Fruit fly (Drosophila melanogaster): ENCODE measurements around the gene CG2246.

Gene CG2246

dm6 chr3R:30550044-30550443 lies 51.2 kb downstream of the CG2246 start (continued):
- TF ChIP-seq ftz-f1 (GFP tag; optimal IDR thresholded peaks at IDR 0.05) (no peak), MTF-1 (GFP tag; optimal IDR thresholded peaks at IDR 0.05; ENCODE audit: borderline replicate concordance) (no peak), Jarid2 (GFP tag; optimal IDR thresholded peaks at IDR 0.05) (no peak), gfzf (GFP tag; optimal IDR thresholded peaks at IDR 0.05) (no peak), crol (GFP tag; IDR thresholded peaks at IDR 0.05) (no peak), CG14441 (GFP tag; IDR thresholded peaks at IDR 0.05) (no peak), ind (GFP tag; optimal IDR thresholded peaks at IDR 0.05) (no peak), Dref (GFP tag; IDR thresholded peaks at IDR 0.05) (no peak), CG6765 (GFP tag; optimal IDR thresholded peaks at IDR 0.05) (peak; percentile 11), pzg (GFP tag; optimal IDR thresholded peaks at IDR 0.05) (no peak), CG16813 (GFP tag; IDR thresholded peaks at IDR 0.05; ENCODE audit: partially characterized antibody) (no peak), Rfx (GFP tag; IDR thresholded peaks at IDR 0.05) (peak; percentile 42; the same call in 1 of the 2 replicates), Sin3A (optimal IDR thresholded peaks at IDR 0.05) (no peak), CG17385 (GFP tag; optimal IDR thresholded peaks at IDR 0.05) (peak; percentile 1), tup (GFP tag; optimal IDR thresholded peaks at IDR 0.05) (no peak), CG3847 (GFP tag; IDR thresholded peaks at IDR 0.05) (0 out of 2 replicates have a peak, but pooled peaks have one; percentile 20), CG2678 (tag; optimal IDR thresholded peaks at IDR 0.05) (peak; percentile 43), mld (GFP tag; IDR thresholded peaks at IDR 0.05; ENCODE audit: partially characterized antibody) (no peak), scrt (GFP tag; optimal IDR thresholded peaks at IDR 0.05) (no peak), gsb-n (tag; optimal IDR thresholded peaks at IDR 0.05) (no peak), Ptx1 (GFP tag; IDR thresholded peaks at IDR 0.05) (0 out of 2 replicates have a peak, but pooled peaks have one; percentile 13), schlank (tag; optimal IDR thresholded peaks at IDR 0.05) (no peak), CG13287 (GFP tag; IDR thresholded peaks at IDR 0.05; ENCODE audit: partially characterized antibody) (no peak), CG6689 (GFP tag; IDR thresholded peaks at IDR 0.05) (no peak), unc-4 (GFP tag; IDR thresholded peaks at IDR 0.05; ENCODE audit: partially characterized antibody) (no peak), CG15269 (tag; optimal IDR thresholded peaks at IDR 0.05) (peak; percentile 21), ab (GFP tag; optimal IDR thresholded peaks at IDR 0.05) (no peak), NFAT (GFP tag; IDR thresholded peaks at IDR 0.05) (no peak), cwo (GFP tag; optimal IDR thresholded peaks at IDR 0.05) (no peak), slou (GFP tag; optimal IDR thresholded peaks at IDR 0.05) (no peak), Atf3 (GFP tag; optimal IDR thresholded peaks at IDR 0.05) (no peak), lbe (GFP tag; optimal IDR thresholded peaks at IDR 0.05) (no peak), crp (GFP tag; optimal IDR thresholded peaks at IDR 0.05) (no peak), peb (GFP tag; IDR thresholded peaks at IDR 0.05) (no peak), CG10274 (GFP tag; optimal IDR thresholded peaks at IDR 0.05) (no peak), lola (GFP tag; optimal IDR thresholded peaks at IDR 0.05) (no peak), chm (GFP tag; IDR thresholded peaks at IDR 0.05) (no peak), jing (GFP tag; optimal IDR thresholded peaks at IDR 0.05) (no peak), CG6813 (GFP tag; optimal IDR thresholded peaks at IDR 0.05) (no peak), CG6254 (GFP tag; optimal IDR thresholded peaks at IDR 0.05) (no peak), CG17328 (GFP tag; IDR thresholded peaks at IDR 0.05) (no peak), wor (GFP tag; IDR thresholded peaks at IDR 0.05) (no peak), vnd (GFP tag; IDR thresholded peaks at IDR 0.05; ENCODE audit: partially characterized antibody) (no peak), CG11696 (GFP tag; IDR thresholded peaks at IDR 0.05) (no peak), Fer3 (tag; optimal IDR thresholded peaks at IDR 0.05) (no peak), CG14710 (tag; optimal IDR thresholded peaks at IDR 0.05) (no peak), CG34422 (GFP tag; IDR thresholded peaks at IDR 0.05) (no peak), fd3F (GFP tag; optimal IDR thresholded peaks at IDR 0.05) (no peak), Myb (GFP tag; optimal IDR thresholded peaks at IDR 0.05) (peak; percentile 11), otp (GFP tag; IDR thresholded peaks at IDR 0.05) (no peak), psq (GFP tag; optimal IDR thresholded peaks at IDR 0.05) (no peak)

All from whole organism, embryonic.